Fruit fly (Drosophila melanogaster) whole organism, embryonic: ENCODE data around the gene CG1213.
A peak's percentile ranks its signal among the peaks of the same experiment; 100 is the strongest.

Experiments used
- Abd-B ChIP-seq: fragments of 200-800 bp; sonication (Bioruptor generic); optimal IDR thresholded peaks from 2 replicates; lab custom pipeline; 2018; ENCODE audit warnings: missing biosample characterization, mild to moderate bottlenecking, missing genetic modification characterization, moderate library complexity
- Antp ChIP-seq: fragments of 200-800 bp; sonication (Bioruptor generic); optimal IDR thresholded peaks from 3 replicates; lab custom pipeline; 2016; ENCODE audit warnings: missing biosample characterization, missing genetic modification characterization
- Atf-2 ChIP-seq: fragments of 200-800 bp; sonication (Bioruptor generic); optimal IDR thresholded peaks from 2 replicates; lab custom pipeline; 2016; ENCODE audit warnings: missing biosample characterization, missing genetic modification characterization
- CG10267 ChIP-seq: fragments of 200-800 bp; sonication (Bioruptor generic); optimal IDR thresholded peaks from 2 replicates; lab custom pipeline; 2018; ENCODE audit warnings: missing biosample characterization, mild to moderate bottlenecking, missing genetic modification characterization, moderate library complexity
- CG10274 ChIP-seq: fragments of 200-800 bp; sonication (Bioruptor generic); optimal IDR thresholded peaks from 3 replicates; lab custom pipeline; 2017; ENCODE audit warnings: missing biosample characterization, mild to moderate bottlenecking, missing genetic modification characterization
- CG10543 ChIP-seq: fragments of 200-800 bp; sonication (Bioruptor generic); optimal IDR thresholded peaks from 3 replicates; lab custom pipeline; 2017; ENCODE audit warnings: missing biosample characterization, mild to moderate bottlenecking, missing genetic modification characterization, moderate library complexity
- CG11398 ChIP-seq: fragments of 200-800 bp; sonication (Bioruptor generic); optimal IDR thresholded peaks from 2 replicates; lab custom pipeline; 2016; ENCODE audit warnings: missing biosample characterization, missing genetic modification characterization
- CG11456 ChIP-seq: fragments of 200-800 bp; sonication (Bioruptor generic); IDR thresholded peaks from 3 replicates; pipeline ENCODE4 v1.3.6; 2022; ENCODE audit warnings: missing biosample characterization, missing genetic modification characterization
- CG11504 ChIP-seq: fragments of 200-800 bp; sonication (Bioruptor generic); optimal IDR thresholded peaks from 3 replicates; lab custom pipeline; 2019; ENCODE audit warnings: missing biosample characterization, mild to moderate bottlenecking, missing genetic modification characterization, moderate library complexity
- CG16815 ChIP-seq: fragments of 200-800 bp; sonication (Bioruptor generic); optimal IDR thresholded peaks from 3 replicates; lab custom pipeline; 2017; ENCODE audit warnings: missing biosample characterization, mild to moderate bottlenecking, missing genetic modification characterization
- CG17361 ChIP-seq: fragments of 200-800 bp; sonication (Bioruptor generic); IDR thresholded peaks from 3 replicates; pipeline ENCODE4 v1.3.6; 2022; ENCODE audit warnings: missing biosample characterization, missing genetic modification characterization
- CG17802 ChIP-seq: fragments of 200-800 bp; sonication (Bioruptor generic); optimal IDR thresholded peaks from 2 replicates; lab custom pipeline; 2018; ENCODE audit warnings: missing biosample characterization, mild to moderate bottlenecking, missing genetic modification characterization, moderate library complexity
- CG1792 ChIP-seq: fragments of 200-800 bp; sonication (Bioruptor generic); optimal IDR thresholded peaks from 2 replicates; lab custom pipeline; 2016; ENCODE audit warnings: missing biosample characterization, missing genetic modification characterization
- CG31441 ChIP-seq: fragments of 200-800 bp; sonication (Bioruptor generic); IDR thresholded peaks from 2 replicates; pipeline ENCODE4 v1.3.6; 2022; ENCODE audit warnings: missing biosample characterization, missing genetic modification characterization
- CG34376 ChIP-seq: fragments of 200-800 bp; sonication (Bioruptor generic); optimal IDR thresholded peaks from 2 replicates; lab custom pipeline; 2018; ENCODE audit warnings: missing biosample characterization, mild to moderate bottlenecking, missing genetic modification characterization
- CG3995 ChIP-seq: fragments of 200-800 bp; sonication (Bioruptor generic); optimal IDR thresholded peaks from 3 replicates; lab custom pipeline; 2016; ENCODE audit warnings: missing biosample characterization, missing genetic modification characterization
- CG4730 ChIP-seq: fragments of 200-800 bp; sonication (Bioruptor generic); IDR thresholded peaks from 2 replicates; pipeline ENCODE4 v1.3.6; 2022; ENCODE audit warnings: missing biosample characterization, missing genetic modification characterization
- CG7839 ChIP-seq: fragments of 200-800 bp; sonication (Bioruptor generic); optimal IDR thresholded peaks from 3 replicates; lab custom pipeline; 2018; ENCODE audit warnings: missing biosample characterization, mild to moderate bottlenecking, missing genetic modification characterization, moderate library complexity
- CG8089 ChIP-seq: fragments of 200-800 bp; sonication (Bioruptor generic); optimal IDR thresholded peaks from 3 replicates; lab custom pipeline; 2016; ENCODE audit warnings: missing biosample characterization, missing genetic modification characterization
- CG8944 ChIP-seq: fragments of 200-800 bp; sonication (Bioruptor generic); optimal IDR thresholded peaks from 3 replicates; lab custom pipeline; 2016; ENCODE audit warnings: missing biosample characterization, missing genetic modification characterization
- CG9727 ChIP-seq: fragments of 200-800 bp; sonication (Bioruptor generic); optimal IDR thresholded peaks from 3 replicates; lab custom pipeline; 2017; ENCODE audit warnings: missing biosample characterization, mild to moderate bottlenecking, missing genetic modification characterization
- Chrac-16 ChIP-seq: fragments of 200-800 bp; sonication (Bioruptor generic); optimal IDR thresholded peaks from 3 replicates; lab custom pipeline; 2016; ENCODE audit warnings: missing biosample characterization, missing genetic modification characterization
- CkIIα-i1 ChIP-seq: fragments of 200-800 bp; sonication (Bioruptor generic); IDR thresholded peaks from 2 replicates; pipeline ENCODE4 v1.3.6; 2022; ENCODE audit warnings: missing biosample characterization, missing genetic modification characterization
- Dad ChIP-seq: fragments of 200-800 bp; sonication (Bioruptor generic); optimal IDR thresholded peaks from 3 replicates; lab custom pipeline; 2016; ENCODE audit warnings: missing biosample characterization, missing genetic modification characterization
- Hmr ChIP-seq: fragments of 200-800 bp; sonication (Bioruptor generic); optimal IDR thresholded peaks from 3 replicates; lab custom pipeline; 2017; ENCODE audit warnings: mild to moderate bottlenecking, missing biosample characterization, missing genetic modification reagents, missing genetic modification characterization
- Hmx ChIP-seq: fragments of 200-800 bp; sonication (Bioruptor generic); optimal IDR thresholded peaks from 2 replicates; lab custom pipeline; 2016; ENCODE audit warnings: missing biosample characterization, missing genetic modification characterization
- Hsf ChIP-seq: fragments of 200-800 bp; sonication (Bioruptor generic); optimal IDR thresholded peaks from 3 replicates; lab custom pipeline; 2016; ENCODE audit warnings: missing biosample characterization, missing genetic modification characterization
- Meics ChIP-seq: fragments of 200-800 bp; sonication (Bioruptor generic); optimal IDR thresholded peaks from 2 replicates; lab custom pipeline; 2017; ENCODE audit warnings: missing biosample characterization, mild to moderate bottlenecking, missing genetic modification characterization
- Nf-YA ChIP-seq: fragments of 200-800 bp; sonication (Bioruptor generic); IDR thresholded peaks from 2 replicates; pipeline ENCODE4 v1.3.6; 2022; ENCODE audit warnings: missing biosample characterization, missing genetic modification characterization
- Nf-YC ChIP-seq: fragments of 200-800 bp; optimal IDR thresholded peaks from 3 replicates; lab custom pipeline; 2019; ENCODE audit warnings: missing biosample characterization, mild to moderate bottlenecking, missing genetic modification characterization, moderate library complexity
- Oli ChIP-seq: fragments of 200-800 bp; sonication (Bioruptor generic); optimal IDR thresholded peaks from 2 replicates; lab custom pipeline; 2018; ENCODE audit warnings: missing biosample characterization, mild to moderate bottlenecking, missing genetic modification characterization, moderate library complexity
- Taf1 ChIP-seq: fragments of 200-800 bp; sonication (Bioruptor generic); IDR thresholded peaks from 2 replicates; pipeline ENCODE4 v1.3.6; 2022; ENCODE audit warnings: missing biosample characterization, missing genetic modification characterization
- ara ChIP-seq: fragments of 200-800 bp; sonication (Bioruptor generic); IDR thresholded peaks from 2 replicates; pipeline ENCODE4 v1.3.6; 2022; ENCODE audit warnings: missing biosample characterization, missing genetic modification characterization
- chif ChIP-seq, 2 experiments: fragments of 200-800 bp; sonication (Bioruptor generic); optimal IDR thresholded peaks; 3 replicates each; lab custom pipeline; 2016; ENCODE audit warnings: missing biosample characterization in 2 of 2, missing genetic modification characterization in 2 of 2
- crc ChIP-seq: fragments of 200-800 bp; sonication (Bioruptor generic); optimal IDR thresholded peaks from 2 replicates; lab custom pipeline; 2016; ENCODE audit warnings: missing biosample characterization, missing genetic modification characterization
- dmrt11E ChIP-seq: fragments of 200-800 bp; sonication (Bioruptor generic); optimal IDR thresholded peaks from 3 replicates; lab custom pipeline; 2018; ENCODE audit warnings: missing biosample characterization, mild to moderate bottlenecking, missing genetic modification characterization, moderate library complexity
- dysf ChIP-seq: fragments of 200-800 bp; sonication (Bioruptor generic); IDR thresholded peaks from 3 replicates; pipeline ENCODE4 v1.3.6; 2022; ENCODE audit warnings: missing biosample characterization, missing genetic modification characterization
- eyg ChIP-seq: fragments of 200-800 bp; sonication (Bioruptor generic); optimal IDR thresholded peaks from 3 replicates; lab custom pipeline; 2016; ENCODE audit warnings: missing biosample characterization, missing genetic modification characterization
- inv ChIP-seq: fragments of 200-800 bp; sonication (Bioruptor generic); IDR thresholded peaks from 2 replicates; pipeline ENCODE4 v1.3.6; 2022; ENCODE audit warnings: missing biosample characterization, missing genetic modification characterization; ENCODE audit not compliant: partially characterized antibody
- jigr1 ChIP-seq: fragments of 200-800 bp; sonication (Bioruptor generic); IDR thresholded peaks from 3 replicates; pipeline ENCODE4 v1.3.6; 2022; ENCODE audit warnings: missing biosample characterization, missing genetic modification characterization
- kni ChIP-seq: fragments of 200-800 bp; sonication (Bioruptor generic); optimal IDR thresholded peaks from 3 replicates; lab custom pipeline; 2017; ENCODE audit warnings: mild to moderate bottlenecking, missing biosample characterization, missing genetic modification reagents, missing genetic modification characterization
- lola ChIP-seq, 3 experiments: fragments of >200 bp in 2 of 3; fragments of 200-800 bp in 1 of 3; sonication (Bioruptor generic) in 1 of 3; optimal IDR thresholded peaks; 2 replicates each; lab custom pipeline; 2017 to 2019; ENCODE audit warnings: missing biosample characterization in 3 of 3, missing genetic modification characterization in 3 of 3, mild to moderate bottlenecking in 1 of 3, moderate library complexity in 1 of 3
- nmo ChIP-seq: fragments of 200-800 bp; sonication (Bioruptor generic); optimal IDR thresholded peaks from 2 replicates; lab custom pipeline; 2018; ENCODE audit warnings: missing biosample characterization, mild to moderate bottlenecking, missing genetic modification characterization, moderate library complexity
- p53 ChIP-seq: fragments of 200-800 bp; sonication (Bioruptor generic); optimal IDR thresholded peaks from 2 replicates; lab custom pipeline; 2016; ENCODE audit warnings: missing biosample characterization, missing genetic modification characterization
- pb ChIP-seq: fragments of 200-800 bp; sonication (Bioruptor generic); optimal IDR thresholded peaks from 3 replicates; lab custom pipeline; 2016; ENCODE audit warnings: missing biosample characterization, missing genetic modification characterization
- rib ChIP-seq: fragments of 200-800 bp; sonication (Bioruptor generic); IDR thresholded peaks from 2 replicates; pipeline ENCODE4 v1.3.6; 2022; ENCODE audit warnings: missing biosample characterization, missing genetic modification characterization
- sima ChIP-seq: fragments of 200-800 bp; sonication (Bioruptor generic); optimal IDR thresholded peaks from 2 replicates; lab custom pipeline; 2016; ENCODE audit warnings: missing biosample characterization, missing genetic modification characterization
- sug ChIP-seq: fragments of 200-800 bp; optimal IDR thresholded peaks from 2 replicates; lab custom pipeline; 2019; ENCODE audit warnings: missing biosample characterization, mild to moderate bottlenecking, missing genetic modification characterization, moderate library complexity
- tap ChIP-seq: fragments of 200-800 bp; optimal IDR thresholded peaks from 3 replicates; lab custom pipeline; 2019; ENCODE audit warnings: missing biosample characterization, mild to moderate bottlenecking, missing genetic modification characterization, moderate library complexity
- trh ChIP-seq: fragments of 200-800 bp; sonication (Bioruptor generic); optimal IDR thresholded peaks from 2 replicates; lab custom pipeline; 2016; ENCODE audit warnings: missing biosample characterization, missing genetic modification characterization

CG1213 gene

dm6 chr3R:5861218-5861902 is 20.4 kb downstream of the CG1213 start (continued):
- TF ChIP-seq CG10267 = no peak
- TF ChIP-seq Oli (tag; lab: Kevin White, UChicago) = no peak
- TF ChIP-seq Abd-B = no peak
- peak; percentile 48 for TF ChIP-seq CG7839 (tag; lab: Kevin White, UChicago)
- TF ChIP-seq eyg (GFP tag; lab: Kevin White, UChicago) = peak; percentile 8
- no peak for TF ChIP-seq Nf-YC (tag; lab: Kevin White, UChicago)
- TF ChIP-seq pb (GFP tag; lab: Kevin White, UChicago) = no peak
- peak; percentile 22 for TF ChIP-seq Hsf (GFP tag; lab: Kevin White, UChicago)
- no peak; the same call in 1 of the 2 replicates for TF ChIP-seq CG31441 (GFP tag; lab: Robert Waterston, UW)
- TF ChIP-seq sug (tag; lab: Kevin White, UChicago) = peak; percentile 16
- no peak for TF ChIP-seq sima (GFP tag; lab: Kevin White, UChicago)
- no peak for TF ChIP-seq inv
- TF ChIP-seq Chrac-16 = no peak
- peak; percentile 52 for TF ChIP-seq CG16815
- peak; percentile 98 for TF ChIP-seq CG10274 (GFP tag; lab: Kevin White, UChicago)
- no peak for TF ChIP-seq CG10543 (GFP tag; lab: Kevin White, UChicago)
- peak; percentile 32 for TF ChIP-seq Antp
- TF ChIP-seq CG11456 (GFP tag; lab: Robert Waterston, UW) = peak; percentile 73; the same call in 2 of the 3 replicates
- TF ChIP-seq CG11398 (GFP tag; lab: Kevin White, UChicago) = no peak
- TF ChIP-seq nmo = peak; percentile 30
- no peak for TF ChIP-seq CG8089
- no peak for TF ChIP-seq CG34376
- peak; percentile 69; the same call in 2 of the 3 replicates for TF ChIP-seq CG17361 (GFP tag; lab: Robert Waterston, UW)
- peak; percentile 16 for TF ChIP-seq crc (GFP tag; lab: Kevin White, UChicago)
- peak; percentile 13 for TF ChIP-seq CG3995 (GFP tag; lab: Kevin White, UChicago)
- peak; percentile 23 for TF ChIP-seq CG1792 (GFP tag; lab: Kevin White, UChicago)
- TF ChIP-seq jigr1 (GFP tag; lab: Robert Waterston, UW) = no peak
- TF ChIP-seq Hmx (GFP tag; lab: Kevin White, UChicago) = no peak
- TF ChIP-seq Meics (GFP tag; lab: Kevin White, UChicago) = peak; percentile 77
- no peak for TF ChIP-seq tap (tag; lab: Kevin White, UChicago)
- TF ChIP-seq, all 482 proteins: peak for 118

- TF ChIP-seq CG11504 (tag; lab: Kevin White, UChicago) (peak; percentile 52), Atf-2 (GFP tag; lab: Kevin White, UChicago) (no peak), Taf1 (GFP tag; lab: Robert Waterston, UW) (no peak), CG17802 (tag; lab: Kevin White, UChicago) (peak; percentile 64), dmrt11E (tag; lab: Kevin White, UChicago) (peak; percentile 18), chif (GFP tag; optimal IDR thresholded peaks at IDR 0.05; lab: Kevin White, UChicago) (peak; percentile 45 to 51), CG9727 (GFP tag; lab: Kevin White, UChicago) (no peak), Nf-YA (no peak), Dad (GFP tag; lab: Kevin White, UChicago) (peak; percentile 73), trh (GFP tag; lab: Kevin White, UChicago) (no peak), ara (GFP tag; lab: Robert Waterston, UW) (peak; percentile 52; the same call in 1 of the 2 replicates), rib (GFP tag; lab: Robert Waterston, UW) (peak; percentile 52), CG4730 (GFP tag; lab: Robert Waterston, UW) (0 out of 2 replicates have a peak, but pooled peaks have one; percentile 17), kni (GFP tag; lab: Kevin White, UChicago) (peak; percentile 8), lola (GFP tag; optimal IDR thresholded peaks at IDR 0.05; lab: Kevin White, UChicago) (no peak), CkIIα-i1 (no peak), CG8944 (peak; percentile 26), p53 (GFP tag; lab: Kevin White, UChicago) (peak; percentile 67), dysf (peak; percentile 29; the same call in 1 of the 3 replicates), Hmr (peak; percentile 36)
These were observed 21.2 kb downstream of the CG1213 start, which contains the start of gene CG2017 for dm6 chr3R:5862032-5862641. Gene CG2017, minus strand, starts transcription at chr3R:5862405.
